Worm (Caenorhabditis elegans) whole organism, L1 larva: ENCODE measurements around the gene clec-202.

Experiments
- aha-1 ChIP-seq: fragments of 150-350 bp; optimal IDR thresholded peaks from 2 replicates; lab custom pipeline; 2014; ENCODE audit warnings: missing biosample characterization, missing genetic modification characterization
- ama-1 ChIP-seq: fragments of 150-350 bp; optimal IDR thresholded peaks from 2 replicates; lab custom pipeline; 2014
- lin-15B ChIP-seq: fragments of 150-350 bp; sonication (generic microtip); optimal IDR thresholded peaks from 3 replicates; lab custom pipeline; 2014; ENCODE audit warnings: missing biosample characterization, missing genetic modification characterization
- mdl-1 ChIP-seq, 2 experiments: fragments of 150-350 bp; optimal IDR thresholded peaks; 2 replicates each; lab custom pipeline; 2014 to 2017; ENCODE audit warnings: missing biosample characterization in 2 of 2, missing genetic modification characterization in 2 of 2, inconsistent platforms in 1 of 2
- nhr-237 ChIP-seq: fragments of 150-350 bp; optimal IDR thresholded peaks from 2 replicates; lab custom pipeline; 2014; ENCODE audit warnings: missing biosample characterization, missing genetic modification characterization
- nhr-77 ChIP-seq: fragments of 150-350 bp; optimal IDR thresholded peaks from 2 replicates; lab custom pipeline; 2014; ENCODE audit warnings: missing biosample characterization, missing genetic modification characterization
- tbx-2 ChIP-seq: sonication (generic microtip); optimal IDR thresholded peaks from 2 replicates; lab custom pipeline; 2016; ENCODE audit warnings: missing genetic modification characterization, missing compliant biosample characterization

DNA sequence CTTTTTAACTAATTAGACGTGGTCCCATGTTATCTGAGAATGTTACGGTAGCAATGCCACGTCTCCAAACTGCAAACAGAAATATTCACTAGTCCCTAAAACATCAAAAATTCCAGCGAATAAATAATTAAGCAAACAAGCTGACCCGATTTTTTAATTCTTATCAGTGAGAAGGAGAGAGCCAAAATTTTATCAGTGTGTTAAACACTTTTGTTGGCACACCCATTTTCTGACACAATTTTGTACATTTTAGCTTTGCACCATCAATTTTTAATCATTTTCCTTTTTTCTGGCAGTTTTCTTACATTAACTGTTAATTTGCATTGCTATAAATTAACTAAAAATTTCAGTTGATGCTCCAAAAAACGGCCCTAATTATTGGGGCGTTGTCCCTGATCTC is 40.8 kb upstream of the clec-202 start, which contains the start of gene C49C3.4:
- TF ChIP-seq nhr-77 (tag; lab: Kevin White, UChicago) (no peak), ama-1 (no peak), mdl-1 (tag; optimal IDR thresholded peaks at IDR 0.05; lab: Kevin White, UChicago) (no peak), lin-15B (tag; lab: Kevin White, UChicago) (no peak), aha-1 (tag; lab: Kevin White, UChicago) (no peak), nhr-237 (tag; lab: Kevin White, UChicago) (no peak), tbx-2 (tag; lab: Kevin White, UChicago) (no peak)
